Fruit fly (Drosophila melanogaster): Measurements from ENCODE around the gene simj.

Gene simj

dm6 chr3L:10664511-10665062, at the start of gene simj:
Gene simj, plus strand, starts transcription at chr3L:10664739.
- TF ChIP-seq noc (tag; optimal IDR thresholded peaks at IDR 0.05): peak; percentile 44

DNA sequence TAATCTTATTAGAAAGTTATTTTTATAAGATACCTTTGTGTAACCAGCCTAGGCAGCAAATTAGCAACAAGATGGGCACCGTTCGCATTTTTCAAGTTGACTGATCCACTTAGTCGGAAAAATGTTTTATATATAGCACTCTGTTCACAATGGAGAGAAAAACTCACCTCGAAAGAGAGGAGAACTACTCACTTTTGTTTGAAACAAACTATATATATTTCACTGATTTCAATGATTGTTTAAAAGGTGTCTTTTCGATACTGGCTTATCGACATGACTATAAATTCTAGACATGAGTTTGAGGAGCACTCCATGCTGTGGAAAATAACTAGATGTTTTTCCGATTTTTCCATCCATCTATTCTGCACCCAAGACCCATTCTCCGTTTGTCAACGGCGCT, 41.1 kb upstream of the simj start, which contains the start of gene CG42521:
Gene CG42521 (minus strand): TSS at position 101 of the 400 bp plus-strand sequence.
- no peak for TF ChIP-seq noc (tag; optimal IDR thresholded peaks at IDR 0.05)

dm6 chr3L:10625499-10625898, 39.0 kb upstream of the simj start, which contains the start of gene CG43127:
Gene CG43127, minus strand, starts transcription at chr3L:10625599.
- no peak for TF ChIP-seq noc (tag; optimal IDR thresholded peaks at IDR 0.05)

- TF ChIP-seq noc (tag; optimal IDR thresholded peaks at IDR 0.05): no peak
Measured at dm6 chr3L:10626199-10626598, 38.3 kb upstream of the simj start, which contains the start of gene CG34238. Gene CG34238, plus strand, starts transcription at chr3L:10626499.

DNA sequence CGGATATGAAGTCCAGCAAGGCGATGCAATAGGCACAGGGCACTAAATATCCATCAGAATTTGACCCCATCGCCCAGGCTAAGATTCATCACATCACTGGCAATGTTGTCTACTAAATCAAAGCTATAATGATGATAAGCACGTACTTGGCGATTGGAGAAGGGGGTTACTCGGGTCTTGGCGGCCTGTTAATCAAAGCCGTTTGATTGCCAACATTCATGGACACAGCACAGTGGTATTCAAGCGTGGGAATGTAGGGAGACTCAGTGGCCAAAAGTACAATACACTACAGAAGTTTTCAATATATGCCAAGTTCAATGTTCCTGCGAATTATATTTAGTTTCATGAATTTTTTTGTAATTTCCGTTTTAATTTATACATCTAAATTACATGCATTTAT, 36.2 kb upstream of the simj start, which contains the start of gene CG14151:
Gene CG14151 (minus strand): TSS at position 101 of the 400 bp plus-strand sequence.
- TF ChIP-seq noc (tag; optimal IDR thresholded peaks at IDR 0.05): no peak

DNA sequence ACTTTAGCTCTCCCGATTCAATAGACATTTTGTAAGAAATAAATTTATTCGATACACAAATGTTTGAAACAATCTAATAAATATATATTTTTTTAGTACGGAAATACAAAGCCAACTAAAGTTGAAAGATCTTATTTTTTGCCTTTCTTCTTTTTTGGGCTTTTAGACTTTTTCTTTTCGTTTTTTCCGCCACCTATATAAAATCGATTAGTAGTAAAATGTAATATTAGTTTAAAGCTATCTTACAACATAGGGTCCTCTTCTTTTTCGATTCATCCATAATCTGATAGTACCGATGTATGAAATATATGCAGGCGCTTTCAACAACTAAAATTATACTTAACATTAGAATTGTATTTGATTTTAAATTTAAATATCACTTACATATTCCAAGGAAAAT, 34.6 kb upstream of the simj start, which contains the start of gene CG42536:
Gene CG42536 (minus strand): TSS at position 101 of the 400 bp plus-strand sequence.
- no peak for TF ChIP-seq noc (tag; optimal IDR thresholded peaks at IDR 0.05)

dm6 chr3L:10630885-10631359, 33.6 kb upstream of the simj start, which contains the start of the genes CG42535, CG34001 and hay:
Gene CG42535, minus strand, starts transcription at chr3L:10630935.
Gene CG34001, plus strand, starts transcription at chr3L:10631079.
Gene hay, plus strand, starts transcription at chr3L:10631079.
- TF ChIP-seq noc (tag; optimal IDR thresholded peaks at IDR 0.05): no peak

DNA sequence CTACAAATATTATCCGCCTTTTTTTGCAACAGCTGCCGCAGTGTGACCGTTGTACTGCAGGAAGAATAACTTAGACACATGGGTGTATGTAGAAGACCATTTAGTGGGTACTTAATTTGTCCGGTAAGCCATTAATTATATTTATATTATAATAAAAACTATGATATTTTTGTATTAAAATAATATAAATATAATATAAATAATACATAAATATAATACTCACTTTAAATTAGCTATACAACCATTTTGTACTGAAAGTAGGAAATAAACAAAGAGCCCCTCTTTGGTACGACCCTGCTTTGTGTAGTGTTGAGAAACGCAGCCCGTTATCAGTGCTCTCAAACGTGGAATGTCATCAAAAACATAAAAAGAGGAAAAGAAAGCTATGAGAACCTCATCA, 26.7 kb upstream of the simj start, which contains the start of gene Cnep1r2:
Gene Cnep1r2 (plus strand): TSS at position 328 of the 400 bp plus-strand sequence.
- peak; percentile 94 for TF ChIP-seq noc (tag; optimal IDR thresholded peaks at IDR 0.05)

- TF ChIP-seq noc (tag; optimal IDR thresholded peaks at IDR 0.05): no peak
Measured at dm6 chr3L:10639440-10639839, 25.1 kb upstream of the simj start, which contains the start of gene CG18628. Gene CG18628, plus strand, starts transcription at chr3L:10639740.

DNA sequence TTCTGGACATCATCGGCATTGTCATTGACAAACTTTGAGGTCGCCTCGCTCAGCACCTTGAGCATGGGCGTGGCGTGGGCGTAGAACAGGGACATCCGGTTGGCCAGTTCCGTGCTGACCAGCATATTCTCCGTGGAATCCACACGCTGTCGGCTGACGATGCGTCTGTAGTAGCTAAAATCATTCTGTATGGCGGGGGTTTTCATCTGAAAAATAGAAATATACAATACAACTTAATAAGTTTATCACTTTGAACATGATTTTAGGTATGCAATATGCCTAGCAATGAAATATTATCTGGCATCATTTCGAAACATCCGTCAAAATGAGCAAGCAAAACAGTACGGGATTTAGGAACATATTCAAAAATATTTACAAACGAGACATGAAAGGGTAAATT, 22.9 kb upstream of the simj start, which contains the start of gene CG14154:
Gene CG14154 (plus strand): TSS at position 301 of the 400 bp plus-strand sequence.
- TF ChIP-seq noc (tag; optimal IDR thresholded peaks at IDR 0.05): no peak

DNA sequence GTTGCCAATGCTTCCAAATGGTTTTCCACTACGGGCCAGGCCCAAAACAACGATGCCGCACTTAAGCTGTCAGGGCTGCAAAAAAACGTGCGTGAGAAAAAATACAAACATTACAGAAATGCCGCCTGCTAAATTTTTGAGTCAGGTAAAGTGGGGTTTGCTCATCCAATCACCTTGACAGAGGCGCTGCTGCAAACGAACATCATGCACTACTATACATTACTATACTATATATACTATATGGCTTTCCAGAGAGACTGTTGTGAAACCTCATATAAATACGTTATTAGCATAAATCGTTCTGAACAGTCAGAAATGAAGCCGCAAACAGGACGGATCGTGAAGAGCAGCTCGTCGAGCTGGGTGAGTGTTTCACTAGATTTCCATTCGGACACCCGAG, 21.3 kb upstream of the simj start, which contains the start of gene CG14153:
Gene CG14153 (plus strand): TSS at position 301 of the 400 bp plus-strand sequence.
- TF ChIP-seq noc (tag; optimal IDR thresholded peaks at IDR 0.05): no peak

- no peak for TF ChIP-seq noc (tag; optimal IDR thresholded peaks at IDR 0.05)
Measured at dm6 chr3L:10645965-10646364, 18.6 kb upstream of the simj start.

DNA sequence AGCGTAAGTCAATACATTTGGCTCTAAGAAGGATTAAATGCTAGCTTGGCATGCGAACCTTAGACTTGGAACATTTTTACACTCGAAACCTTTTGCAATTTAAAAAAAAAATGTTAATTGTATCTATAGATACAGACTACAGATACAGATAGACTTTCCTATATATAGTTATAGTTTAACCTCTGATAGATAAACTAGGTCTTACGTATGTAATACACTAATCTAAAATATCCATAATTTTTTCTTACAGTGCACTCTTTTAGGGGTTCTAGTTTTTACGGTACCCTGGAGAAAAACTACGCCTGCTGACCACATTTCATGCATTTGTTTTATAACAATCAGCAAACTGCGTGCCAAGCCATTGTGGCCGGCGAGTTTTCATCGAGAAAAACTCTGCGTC, 17.4 kb upstream of the simj start:
- TF ChIP-seq noc (tag; optimal IDR thresholded peaks at IDR 0.05): no peak

dm6 chr3L:10648431-10648830, 16.1 kb upstream of the simj start:
- TF ChIP-seq noc (tag; optimal IDR thresholded peaks at IDR 0.05): no peak

DNA sequence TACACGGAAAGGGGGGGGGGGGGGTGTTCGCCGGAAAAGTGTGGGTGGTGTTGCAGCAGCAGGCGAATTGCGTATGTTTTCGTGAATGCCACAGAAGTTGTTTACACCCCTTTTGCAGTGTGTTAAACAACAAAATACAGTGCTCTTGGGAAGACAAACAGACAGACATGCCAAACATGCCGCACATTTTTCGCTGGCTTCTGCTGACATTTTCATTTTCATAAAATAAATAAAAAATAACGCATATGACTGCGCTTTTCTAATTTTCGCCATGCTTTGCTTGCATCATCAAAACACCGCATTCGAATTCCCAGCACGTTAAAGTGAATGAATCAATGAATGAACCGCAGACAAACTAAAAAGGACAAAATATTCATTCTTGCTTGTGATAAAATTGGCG, 13.3 kb upstream of the simj start:
- no peak for TF ChIP-seq noc (tag; optimal IDR thresholded peaks at IDR 0.05)

DNA sequence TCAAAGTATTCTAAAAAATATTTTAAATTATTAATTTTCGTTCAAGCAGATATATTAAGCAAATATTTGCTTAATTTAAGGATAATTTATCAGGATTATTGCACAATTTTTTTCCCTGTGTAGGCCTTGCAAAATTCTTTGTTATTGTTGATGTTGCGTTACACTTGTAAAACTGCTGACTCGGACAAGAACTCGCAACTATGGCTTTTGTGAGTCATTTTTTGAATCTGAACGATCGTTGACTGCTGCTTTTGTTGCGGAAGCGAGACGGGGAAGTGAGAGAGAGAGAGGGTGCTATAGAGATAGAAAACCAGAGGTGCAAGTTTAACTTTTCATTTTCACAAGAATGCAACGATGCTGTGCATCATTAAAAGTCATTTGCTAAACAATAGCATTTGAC, 12.1 kb upstream of the simj start:
- no peak for TF ChIP-seq noc (tag; optimal IDR thresholded peaks at IDR 0.05)

DNA sequence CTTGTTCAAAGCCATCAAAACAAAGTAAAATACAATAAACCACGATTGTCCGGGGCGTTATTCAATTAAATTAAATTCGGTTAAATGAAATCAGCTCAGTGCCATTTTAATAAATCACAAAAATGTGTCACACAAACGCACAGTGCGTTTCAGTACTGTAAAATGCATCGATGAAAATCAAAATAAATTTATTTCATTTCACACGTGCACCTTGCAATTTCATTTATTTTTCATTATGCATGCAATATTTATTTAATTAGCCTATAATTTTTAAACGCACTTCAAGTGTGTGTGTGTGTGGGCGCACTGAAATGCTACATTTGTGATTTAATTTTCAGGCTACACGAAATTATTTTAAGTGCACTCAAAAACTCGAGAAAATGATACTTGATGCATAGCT, 10.1 kb upstream of the simj start:
- TF ChIP-seq noc (tag; optimal IDR thresholded peaks at IDR 0.05): no peak

Measured in whole organism, larva.